Worm (Caenorhabditis elegans): ENCODE results near the gene chin-1.

DNA sequence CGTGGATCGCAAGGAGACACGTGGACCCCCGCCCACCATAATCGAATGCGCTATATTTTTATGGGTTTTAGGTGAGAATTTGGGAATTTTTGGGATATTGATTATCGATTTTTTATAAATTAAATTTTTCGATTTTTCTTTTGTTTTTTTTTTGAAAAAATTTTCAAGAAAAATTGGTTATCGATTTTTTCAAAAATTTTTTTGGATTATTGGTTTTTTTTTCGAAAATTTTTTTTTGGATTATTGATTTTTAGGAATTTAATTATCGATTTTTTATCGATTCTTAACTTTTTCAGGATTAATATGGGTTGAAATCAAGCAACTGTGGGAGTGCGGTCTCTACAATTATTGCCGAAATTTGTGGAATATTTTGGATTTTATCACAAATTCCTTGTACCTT is 40.4 kb downstream of the chin-1 start:
- TF ChIP-seq flt-1 (GFP tag; IDR thresholded peaks at IDR 0.05), result no peak
- TF ChIP-seq ref-1 (GFP tag; conservative IDR thresholded peaks at IDR 0.05), result no peak
- TF ChIP-seq ztf-23 (GFP tag; IDR thresholded peaks at IDR 0.05), result no peak

All from whole organism, midembryonic.